Worm (Caenorhabditis elegans) whole organism, L4/young adult: Measurements from ENCODE around the gene ZK945.4.

ENCODE experiments used
- W03F9.2 ChIP-seq: fragments of 150-350 bp; optimal IDR thresholded peaks from 2 replicates; lab custom pipeline; 2014; ENCODE audit warnings: missing biosample characterization, missing genetic modification characterization
- dao-5 ChIP-seq: sonication (generic microtip); optimal IDR thresholded peaks from 2 replicates; lab custom pipeline; 2016; ENCODE audit warnings: missing genotype, missing genetic modification characterization, moderate library complexity, missing compliant biosample characterization

- TF ChIP-seq W03F9.2 (tag; lab: Kevin White, UChicago): no peak
- no peak for TF ChIP-seq dao-5 (tag; lab: Kevin White, UChicago)
Measured at ce11 chrII:10095224-10095623, 10.3 kb downstream of the ZK945.4 start.
